Fruit fly (Drosophila melanogaster): ENCODE data around the gene CG42399.

DNA sequence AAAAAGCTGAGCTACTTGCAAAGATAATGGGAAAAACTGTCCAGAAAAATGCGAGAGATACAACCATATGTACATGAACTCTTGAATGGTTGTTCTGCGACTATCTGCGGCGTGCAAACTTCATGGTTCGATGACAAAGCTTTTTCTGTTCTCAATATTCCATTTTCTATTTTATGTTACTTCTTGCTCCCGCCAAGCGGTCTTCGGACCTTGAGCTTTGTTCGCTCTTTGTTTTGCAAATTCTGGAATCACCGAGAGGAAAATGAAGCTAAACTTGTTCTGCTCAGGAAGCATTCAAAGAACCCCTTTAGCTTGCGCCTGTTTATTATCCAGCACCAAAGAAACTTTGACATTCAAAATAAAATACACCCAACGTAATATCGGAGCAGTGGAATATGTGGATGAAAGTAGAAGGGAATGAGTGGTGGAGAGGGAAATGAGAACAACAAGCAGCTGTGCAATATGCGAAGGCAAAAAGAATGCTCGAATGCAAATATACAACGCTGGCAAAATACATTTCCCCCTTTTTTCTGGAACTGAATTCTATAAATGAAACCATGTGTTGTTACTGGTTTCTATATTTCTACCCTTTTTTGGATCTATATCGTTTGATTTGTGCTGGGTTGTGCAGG, 15.3 kb upstream of the CG42399 start:
- peak; percentile 5 for TF ChIP-seq CG34367 (tag; optimal IDR thresholded peaks at IDR 0.05)
- peak; percentile 36; the same call in 1 of the 2 replicates for TF ChIP-seq CG12605 (GFP tag; IDR thresholded peaks at IDR 0.05)
- peak; percentile 40 for TF ChIP-seq Pif1A (GFP tag; optimal IDR thresholded peaks at IDR 0.05)
- no peak for TF ChIP-seq Snoo (tag; optimal IDR thresholded peaks at IDR 0.05)
- no peak for TF ChIP-seq CG10348 (GFP tag; IDR thresholded peaks at IDR 0.05)
- peak; percentile 42 for TF ChIP-seq CG14655 (GFP tag; optimal IDR thresholded peaks at IDR 0.05)
- TF ChIP-seq EcR (GFP tag; optimal IDR thresholded peaks at IDR 0.05): peak; percentile 61
- no peak for TF ChIP-seq CG4496 (GFP tag; IDR thresholded peaks at IDR 0.05)
- peak; percentile 33 for TF ChIP-seq CG15710 (tag; optimal IDR thresholded peaks at IDR 0.05)
- TF ChIP-seq CG8301 (tag; optimal IDR thresholded peaks at IDR 0.05): peak; percentile 33
